Fruit fly (Drosophila melanogaster) whole organism, embryonic: Measurements from ENCODE around the gene Zdhhc8.

Experiments used
- Abd-B ChIP-seq: fragments of 200-800 bp; sonication (Bioruptor generic); optimal IDR thresholded peaks from 2 replicates; lab custom pipeline; 2018; ENCODE audit warnings: missing biosample characterization, mild to moderate bottlenecking, missing genetic modification characterization, moderate library complexity
- CG12219 ChIP-seq: fragments of 200-800 bp; sonication (Bioruptor generic); optimal IDR thresholded peaks from 3 replicates; lab custom pipeline; 2018; ENCODE audit warnings: missing biosample characterization, mild to moderate bottlenecking, missing genetic modification characterization
- CG13123 ChIP-seq: fragments of 200-800 bp; sonication (Bioruptor generic); optimal IDR thresholded peaks from 2 replicates; lab custom pipeline; 2016; ENCODE audit warnings: missing biosample characterization, missing genetic modification characterization
- CG17186 ChIP-seq: fragments of 200-800 bp; sonication (Bioruptor generic); optimal IDR thresholded peaks from 3 replicates; lab custom pipeline; 2017; ENCODE audit warnings: missing biosample characterization, missing genetic modification reagents, missing genetic modification characterization
- CG30431 ChIP-seq: fragments of 200-800 bp; sonication (Bioruptor generic); optimal IDR thresholded peaks from 2 replicates; lab custom pipeline; 2017; ENCODE audit warnings: missing biosample characterization, missing genetic modification characterization
- CG4282 ChIP-seq: fragments of 200-800 bp; sonication (Bioruptor generic); optimal IDR thresholded peaks from 2 replicates; lab custom pipeline; 2016; ENCODE audit warnings: missing biosample characterization, missing genetic modification characterization
- CG7963 ChIP-seq: fragments of 200-800 bp; sonication (Bioruptor generic); IDR thresholded peaks from 3 replicates; pipeline ENCODE4 v1.3.6; 2022; ENCODE audit warnings: missing biosample characterization, missing genetic modification characterization; ENCODE audit not compliant: partially characterized antibody
- HLH3B ChIP-seq: fragments of 200-800 bp; sonication (Bioruptor generic); IDR thresholded peaks from 2 replicates; pipeline ENCODE4 v1.3.6; 2022; ENCODE audit warnings: missing biosample characterization, missing genetic modification characterization
- Hey ChIP-seq: fragments of 200-800 bp; sonication (Bioruptor generic); optimal IDR thresholded peaks from 3 replicates; lab custom pipeline; 2018; ENCODE audit warnings: missing biosample characterization, mild to moderate bottlenecking, missing genetic modification characterization
- Hr39 ChIP-seq: fragments of >200 bp; optimal IDR thresholded peaks from 2 replicates; lab custom pipeline; 2017
- Oli ChIP-seq: fragments of 200-800 bp; sonication (Bioruptor generic); optimal IDR thresholded peaks from 2 replicates; lab custom pipeline; 2018; ENCODE audit warnings: missing biosample characterization, mild to moderate bottlenecking, missing genetic modification characterization, moderate library complexity
- Stat92E ChIP-seq, 3 experiments: fragments of >200 bp in 2 of 3; fragments of 200-800 bp in 1 of 3; sonication (Bioruptor generic) in 1 of 3; optimal IDR thresholded peaks; 2 replicates each; lab custom pipeline; 2017 to 2019; ENCODE audit warnings: missing biosample characterization in 3 of 3, missing genetic modification characterization in 3 of 3, mild to moderate bottlenecking in 1 of 3, moderate library complexity in 1 of 3
- croc ChIP-seq: fragments of 200-800 bp; sonication (Bioruptor generic); conservative IDR thresholded peaks from 3 replicates; pipeline ENCODE4 v1.3.6; 2022; ENCODE audit warnings: missing biosample characterization, missing genetic modification characterization
- ken ChIP-seq: fragments of 200-800 bp; sonication (Bioruptor generic); IDR thresholded peaks from 3 replicates; pipeline ENCODE4 v1.3.6; 2022; ENCODE audit warnings: missing biosample characterization, missing genetic modification characterization

dm6 chrX:9347767-9348166 lies 8.3 kb downstream of the Zdhhc8 start:
- TF ChIP-seq CG4282 (GFP tag; lab: Kevin White, UChicago), result no peak
- no peak for TF ChIP-seq ken (GFP tag; lab: Robert Waterston, UW)
- no peak for TF ChIP-seq Hr39 (lab: Kevin White, UChicago)
- TF ChIP-seq CG17186 (GFP tag; lab: Kevin White, UChicago), result no peak
- no peak for TF ChIP-seq Stat92E (GFP tag; optimal IDR thresholded peaks at IDR 0.05; lab: Kevin White, UChicago)
- no peak for TF ChIP-seq CG30431 (GFP tag; lab: Kevin White, UChicago)
- TF ChIP-seq CG7963 (GFP tag; lab: Robert Waterston, UW), result no peak
- no peak for TF ChIP-seq CG13123 (GFP tag; lab: Kevin White, UChicago)
- no peak for TF ChIP-seq HLH3B (GFP tag; lab: Robert Waterston, UW)
- no peak for TF ChIP-seq croc
- no peak for TF ChIP-seq CG12219 (GFP tag; lab: Kevin White, UChicago)
- no peak for TF ChIP-seq Abd-B
- TF ChIP-seq Oli (tag; lab: Kevin White, UChicago), result no peak
- TF ChIP-seq Hey (tag; lab: Kevin White, UChicago), result no peak
